Fruit fly (Drosophila melanogaster) whole organism, adult: ENCODE results near the gene mop.

Experiments used
- CG11617 ChIP-seq: fragments of 200-800 bp; sonication (Bioruptor generic); optimal IDR thresholded peaks from 2 replicates; lab custom pipeline; 2017; ENCODE audit warnings: mild to moderate bottlenecking, missing biosample characterization, missing genetic modification reagents, missing genetic modification characterization
- CG12768 ChIP-seq: fragments of 200-800 bp; sonication (Bioruptor generic); optimal IDR thresholded peaks from 2 replicates; lab custom pipeline; 2017; ENCODE audit warnings: missing biosample characterization, missing genetic modification characterization, mild to moderate bottlenecking, moderate library complexity, missing genetic modification reagents
- CG14711 ChIP-seq: fragments of 200-800 bp; sonication (Bioruptor generic); optimal IDR thresholded peaks from 2 replicates; lab custom pipeline; 2018; ENCODE audit warnings: missing biosample characterization, mild to moderate bottlenecking, missing genetic modification characterization, moderate library complexity
- CG1620 ChIP-seq: fragments of 200-800 bp; sonication (Bioruptor generic); optimal IDR thresholded peaks from 2 replicates; lab custom pipeline; 2016; ENCODE audit warnings: missing biosample characterization, missing genetic modification characterization
- CG33017 ChIP-seq: fragments of 200-800 bp; sonication (Bioruptor generic); optimal IDR thresholded peaks from 2 replicates; lab custom pipeline; 2018; ENCODE audit warnings: missing biosample characterization, mild to moderate bottlenecking, missing genetic modification characterization, moderate library complexity
- CG5204 ChIP-seq: fragments of 200-800 bp; sonication (Bioruptor generic); optimal IDR thresholded peaks from 2 replicates; lab custom pipeline; 2016; ENCODE audit warnings: missing biosample characterization, missing genetic modification characterization
- CG7045 ChIP-seq: fragments of 200-800 bp; sonication (Bioruptor generic); optimal IDR thresholded peaks from 2 replicates; lab custom pipeline; 2017; ENCODE audit warnings: missing biosample characterization, mild to moderate bottlenecking, missing genetic modification characterization
- CG7101 ChIP-seq: fragments of 200-800 bp; sonication (Bioruptor generic); optimal IDR thresholded peaks from 2 replicates; lab custom pipeline; 2018; ENCODE audit warnings: missing biosample characterization, mild to moderate bottlenecking, missing genetic modification characterization, moderate library complexity
- Clk ChIP-seq: fragments of 200-800 bp; sonication (Bioruptor generic); optimal IDR thresholded peaks from 2 replicates; lab custom pipeline; 2017; ENCODE audit warnings: missing biosample characterization, missing genetic modification characterization
- Crg-1 ChIP-seq: fragments of 200-800 bp; sonication (Bioruptor generic); optimal IDR thresholded peaks from 2 replicates; lab custom pipeline; 2016; ENCODE audit warnings: missing biosample characterization, missing genetic modification characterization
- Hr96 ChIP-seq: fragments of 200-800 bp; sonication (Bioruptor generic); optimal IDR thresholded peaks from 2 replicates; lab custom pipeline; 2016; ENCODE audit warnings: missing biosample characterization, missing genetic modification characterization
- Mnt ChIP-seq: fragments of 200-800 bp; sonication (Bioruptor generic); optimal IDR thresholded peaks from 2 replicates; lab custom pipeline; 2016; ENCODE audit warnings: missing biosample characterization, mild to moderate bottlenecking, missing genetic modification characterization
- bab1 ChIP-seq: fragments of 200-800 bp; sonication (Bioruptor generic); optimal IDR thresholded peaks from 3 replicates; lab custom pipeline; 2019; ENCODE audit warnings: missing biosample characterization, mild to moderate bottlenecking, missing genetic modification characterization, moderate library complexity
- cic ChIP-seq: fragments of 200-800 bp; sonication (Bioruptor generic); optimal IDR thresholded peaks from 2 replicates; lab custom pipeline; 2017; ENCODE audit warnings: missing biosample characterization, mild to moderate bottlenecking, missing genetic modification characterization, moderate library complexity
- cnc ChIP-seq, 2 experiments: fragments of >200 bp; optimal IDR thresholded peaks; 2 replicates each; lab custom pipeline; 2017
- kay ChIP-seq: fragments of 200-800 bp; sonication (Bioruptor generic); peaks from one replicate; lab custom pipeline; 2016; ENCODE audit warnings: missing biosample characterization, missing genetic modification characterization, borderline replicate concordance
- ovo ChIP-seq: fragments of 200-800 bp; sonication (Bioruptor generic); optimal IDR thresholded peaks from 2 replicates; lab custom pipeline; 2016; ENCODE audit warnings: missing biosample characterization, missing genetic modification characterization
- pad ChIP-seq: fragments of 200-800 bp; sonication (Bioruptor generic); optimal IDR thresholded peaks from 3 replicates; lab custom pipeline; 2017; ENCODE audit warnings: missing biosample characterization, missing genetic modification characterization, mild to moderate bottlenecking, moderate library complexity, missing genetic modification reagents
- tj ChIP-seq: fragments of 200-800 bp; sonication (Bioruptor generic); optimal IDR thresholded peaks from 3 replicates; lab custom pipeline; 2017; ENCODE audit warnings: missing biosample characterization, mild to moderate bottlenecking, missing genetic modification characterization, moderate library complexity
- toe ChIP-seq: fragments of 200-800 bp; sonication (Bioruptor generic); optimal IDR thresholded peaks from 2 replicates; lab custom pipeline; 2016; ENCODE audit warnings: missing biosample characterization, missing genetic modification characterization

mop gene

DNA sequence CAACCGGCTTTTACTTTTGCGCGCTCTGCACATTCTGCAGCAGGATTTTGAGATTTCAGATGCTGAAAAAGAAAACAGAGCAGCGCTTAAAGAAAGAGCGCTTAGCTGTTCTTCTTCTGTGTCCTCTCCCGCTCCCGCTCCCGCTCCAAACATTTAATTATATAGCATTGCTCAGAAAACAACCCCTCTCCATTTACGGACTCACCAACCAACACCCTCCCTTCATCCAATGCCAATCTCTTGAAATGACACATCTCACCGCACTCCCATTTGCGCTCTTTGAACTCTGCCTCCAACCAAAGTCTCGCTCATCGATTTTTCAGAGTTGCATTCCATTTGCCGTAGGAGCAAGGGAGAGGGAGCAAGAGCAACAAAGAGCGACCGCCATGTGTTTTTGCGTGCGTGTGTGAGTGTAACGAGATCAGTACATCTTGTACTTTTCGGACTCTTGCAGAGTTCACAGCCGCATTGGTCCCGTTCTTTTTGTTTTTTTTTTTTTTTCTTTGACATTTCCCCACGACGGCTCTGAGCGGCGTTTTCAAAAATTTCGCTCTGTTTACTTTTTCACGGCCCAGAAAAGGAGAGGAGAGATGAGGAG is 20.8 kb downstream of the mop start:
- TF ChIP-seq CG5204 (GFP tag; lab: Kevin White, UChicago), result no peak
- TF ChIP-seq CG33017 (tag; lab: Kevin White, UChicago), result no peak
- peak; percentile 54 for TF ChIP-seq tj (GFP tag; lab: Kevin White, UChicago)
- TF ChIP-seq CG1620 (GFP tag; lab: Kevin White, UChicago), result no peak
- TF ChIP-seq CG12768 (GFP tag; lab: Kevin White, UChicago), result peak; percentile 88
- peak; percentile 2 for TF ChIP-seq Crg-1 (GFP tag; lab: Kevin White, UChicago)
- TF ChIP-seq CG7045 (GFP tag; lab: Kevin White, UChicago), result no peak
- no peak for TF ChIP-seq Hr96
- TF ChIP-seq CG11617, result no peak
- no peak for TF ChIP-seq cnc (optimal IDR thresholded peaks at IDR 0.05; lab: Kevin White, UChicago)
- no peak for TF ChIP-seq kay (GFP tag; lab: Kevin White, UChicago)
- TF ChIP-seq bab1, result no peak
- peak; percentile 2 for TF ChIP-seq cic (GFP tag; lab: Kevin White, UChicago)
- no peak for TF ChIP-seq CG14711 (tag; lab: Kevin White, UChicago)
- TF ChIP-seq CG7101 (tag; lab: Kevin White, UChicago), result no peak
- TF ChIP-seq ovo (GFP tag; lab: Kevin White, UChicago), result peak; percentile 32
- TF ChIP-seq Mnt (GFP tag; lab: Kevin White, UChicago), result peak; percentile 82
- TF ChIP-seq pad, result peak; percentile 94
- TF ChIP-seq Clk (GFP tag; lab: Kevin White, UChicago), result peak; percentile 30
- TF ChIP-seq toe (GFP tag; lab: Kevin White, UChicago), result no peak

DNA sequence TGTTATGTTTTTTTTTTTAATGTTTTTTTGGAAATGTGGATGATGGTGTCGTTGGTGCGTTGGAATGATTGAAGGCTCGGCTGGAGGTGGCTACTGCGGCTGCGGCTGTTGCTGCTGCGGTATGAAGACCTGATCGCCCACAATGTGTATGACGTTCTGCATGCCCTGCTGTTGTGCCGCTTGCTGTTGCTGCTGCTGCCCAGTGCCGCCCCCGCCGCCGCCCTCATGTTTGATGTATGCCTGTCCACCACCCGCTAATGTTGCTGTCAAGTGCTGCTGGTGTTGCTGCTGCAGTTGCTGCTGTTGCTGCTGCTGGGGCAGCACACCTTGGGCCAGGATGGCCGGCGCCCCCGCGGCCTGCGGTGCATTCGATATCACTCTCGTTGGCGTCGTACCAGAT is 23.1 kb downstream of the mop start:
- TF ChIP-seq CG7101 (tag; lab: Kevin White, UChicago), result no peak
- TF ChIP-seq cic (GFP tag; lab: Kevin White, UChicago), result no peak
- TF ChIP-seq CG33017 (tag; lab: Kevin White, UChicago), result no peak
- no peak for TF ChIP-seq cnc (optimal IDR thresholded peaks at IDR 0.05; lab: Kevin White, UChicago)
- no peak for TF ChIP-seq kay (GFP tag; lab: Kevin White, UChicago)
- TF ChIP-seq pad, result no peak
- no peak for TF ChIP-seq Crg-1 (GFP tag; lab: Kevin White, UChicago)
- no peak for TF ChIP-seq CG12768 (GFP tag; lab: Kevin White, UChicago)
- no peak for TF ChIP-seq CG11617
- TF ChIP-seq Clk (GFP tag; lab: Kevin White, UChicago), result no peak
- no peak for TF ChIP-seq CG1620 (GFP tag; lab: Kevin White, UChicago)
- TF ChIP-seq Mnt (GFP tag; lab: Kevin White, UChicago), result no peak
- no peak for TF ChIP-seq ovo (GFP tag; lab: Kevin White, UChicago)
- TF ChIP-seq bab1, result no peak

DNA sequence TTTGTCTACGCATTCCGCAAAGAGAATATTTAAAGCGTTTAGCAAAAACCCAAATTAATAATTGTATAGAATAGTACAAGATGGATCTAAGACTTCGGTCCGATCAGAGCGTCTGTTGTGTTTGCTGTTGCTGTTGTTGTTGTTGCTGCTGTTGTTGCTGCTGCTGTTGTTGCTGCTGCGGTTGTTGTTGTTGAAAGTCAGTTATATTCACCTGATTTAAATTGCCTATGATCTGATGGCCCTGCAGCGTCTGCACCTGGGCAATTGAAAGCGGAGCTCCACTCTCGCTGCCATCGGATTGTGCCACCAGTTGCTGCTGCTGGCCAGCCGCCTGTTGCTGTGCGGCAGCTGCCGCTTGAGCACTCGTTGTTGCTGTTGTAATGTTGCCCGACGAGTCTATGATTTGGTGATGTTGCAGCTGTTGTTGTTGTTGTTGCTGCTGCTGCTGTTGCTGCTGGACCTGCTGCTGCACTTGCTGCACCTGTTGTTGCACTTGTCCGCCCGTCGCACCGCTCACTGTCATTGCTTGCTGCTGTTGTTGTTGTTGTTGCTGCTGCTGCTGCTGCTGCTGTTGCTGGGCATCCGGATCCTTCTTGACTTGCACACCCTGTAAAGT is 24.8 kb downstream of the mop start:
- TF ChIP-seq cic (GFP tag; lab: Kevin White, UChicago) (no peak), CG7101 (tag; lab: Kevin White, UChicago) (no peak), Hr96 (no peak), pad (no peak), CG1620 (GFP tag; lab: Kevin White, UChicago) (no peak), kay (GFP tag; lab: Kevin White, UChicago) (no peak), Mnt (GFP tag; lab: Kevin White, UChicago) (no peak), CG11617 (no peak), cnc (optimal IDR thresholded peaks at IDR 0.05; lab: Kevin White, UChicago) (no peak), ovo (GFP tag; lab: Kevin White, UChicago) (no peak), tj (GFP tag; lab: Kevin White, UChicago) (no peak), toe (GFP tag; lab: Kevin White, UChicago) (no peak)

DNA sequence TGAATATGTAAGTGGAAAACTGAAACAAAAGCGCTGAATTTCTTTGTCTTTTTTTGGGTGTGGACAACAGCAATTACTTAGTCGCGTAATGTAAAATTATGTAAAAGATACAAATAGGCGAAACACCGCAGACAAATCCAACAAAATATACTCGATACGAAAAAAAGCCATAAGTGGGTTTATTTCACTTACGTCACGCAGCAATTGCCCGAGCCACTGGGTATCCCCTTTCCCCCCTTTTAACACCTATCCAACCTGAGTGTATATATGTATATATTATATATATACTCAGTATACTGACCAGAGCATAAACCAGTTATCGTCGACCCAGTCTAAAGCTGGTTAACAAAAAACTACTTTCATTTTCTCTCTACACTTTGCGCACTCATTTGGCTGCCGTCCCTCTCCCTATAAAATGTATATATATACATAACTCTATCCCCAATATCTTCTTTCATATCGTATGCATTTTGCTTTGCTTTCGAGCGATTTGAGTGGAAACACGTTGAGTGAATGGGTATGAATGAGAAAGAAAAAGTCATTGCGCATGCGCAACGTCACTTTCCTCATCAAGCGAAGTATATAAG is 32.7 kb downstream of the mop start:
- TF ChIP-seq bab1 (no peak), toe (GFP tag; lab: Kevin White, UChicago) (no peak), CG14711 (tag; lab: Kevin White, UChicago) (no peak), Clk (GFP tag; lab: Kevin White, UChicago) (no peak), tj (GFP tag; lab: Kevin White, UChicago) (no peak), CG1620 (GFP tag; lab: Kevin White, UChicago) (no peak), pad (no peak)

DNA sequence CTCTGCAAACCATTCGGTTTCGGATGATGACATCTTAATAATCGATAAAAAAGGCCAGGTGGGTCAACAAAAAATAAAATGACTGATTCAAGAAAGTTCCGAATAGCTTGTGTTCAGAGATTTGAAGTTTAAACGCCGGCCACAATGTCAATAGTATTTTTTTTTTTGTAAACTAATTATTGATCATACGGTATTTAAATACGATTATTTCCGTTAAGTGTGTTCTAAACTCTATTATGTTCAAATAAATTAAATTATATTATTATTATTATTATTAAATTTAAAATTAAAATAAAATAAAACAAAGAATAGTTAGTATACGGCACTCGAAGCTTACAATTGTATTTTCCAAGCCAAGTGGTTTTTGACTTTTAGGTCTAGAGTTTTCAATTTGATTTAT is 42.5 kb downstream of the mop start, which contains the start of gene CG13471:
Gene CG13471, minus strand, starts transcription at position 101 of the 400 bp plus-strand sequence.
- TF ChIP-seq cnc (optimal IDR thresholded peaks at IDR 0.05; lab: Kevin White, UChicago), result no peak
- no peak for TF ChIP-seq CG7045 (GFP tag; lab: Kevin White, UChicago)
- no peak for TF ChIP-seq bab1

DNA sequence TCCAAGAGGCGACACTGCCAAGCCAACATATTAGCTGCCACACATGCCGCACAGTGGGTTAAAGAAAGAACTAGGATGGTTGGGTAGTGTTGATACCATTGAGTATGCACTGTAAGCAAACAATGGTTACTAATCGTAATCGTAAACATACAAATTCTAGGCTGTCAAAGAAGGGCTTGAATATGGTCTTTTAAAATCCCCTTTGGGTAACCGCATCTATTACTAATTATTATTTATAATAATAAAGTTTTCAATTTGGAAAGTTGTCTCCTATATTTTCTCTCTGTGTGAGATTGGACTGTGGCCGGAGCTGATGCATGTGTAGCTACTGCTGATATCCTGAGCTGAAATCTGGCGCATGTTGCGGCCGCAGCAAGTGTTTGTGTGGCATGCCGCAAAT is 44.1 kb downstream of the mop start:
- TF ChIP-seq CG5204 (GFP tag; lab: Kevin White, UChicago) (no peak), kay (GFP tag; lab: Kevin White, UChicago) (no peak), ovo (GFP tag; lab: Kevin White, UChicago) (no peak), CG33017 (tag; lab: Kevin White, UChicago) (no peak), cnc (optimal IDR thresholded peaks at IDR 0.05; lab: Kevin White, UChicago) (no peak), CG7101 (tag; lab: Kevin White, UChicago) (no peak), CG14711 (tag; lab: Kevin White, UChicago) (no peak), CG11617 (no peak), CG1620 (GFP tag; lab: Kevin White, UChicago) (no peak), toe (GFP tag; lab: Kevin White, UChicago) (no peak), bab1 (no peak), CG12768 (GFP tag; lab: Kevin White, UChicago) (no peak), Hr96 (no peak), tj (GFP tag; lab: Kevin White, UChicago) (no peak), Clk (GFP tag; lab: Kevin White, UChicago) (no peak), cic (GFP tag; lab: Kevin White, UChicago) (no peak), CG7045 (GFP tag; lab: Kevin White, UChicago) (no peak), Mnt (GFP tag; lab: Kevin White, UChicago) (no peak)
